Fruit fly (Drosophila melanogaster): Measurements from ENCODE around the gene CG15894.

Gene CG15894

dm6 chrX:6340593-6341068 lies 31.6 kb downstream of the CG15894 start (continued):
- TF ChIP-seq h (GFP tag; optimal IDR thresholded peaks at IDR 0.05), result peak; percentile 75
- no peak for TF ChIP-seq dl (GFP tag; optimal IDR thresholded peaks at IDR 0.05; ENCODE audit: insufficient read depth in 1 of 2, partially characterized antibody in 2 of 2)
- TF ChIP-seq lola (GFP tag; optimal IDR thresholded peaks at IDR 0.05), result no peak
- peak; percentile 92 for TF ChIP-seq Sp1 (GFP tag; optimal IDR thresholded peaks at IDR 0.05)
- TF ChIP-seq tai (GFP tag; optimal IDR thresholded peaks at IDR 0.05), result no peak
- no peak for TF ChIP-seq sage (GFP tag; optimal IDR thresholded peaks at IDR 0.05)
- no peak for TF ChIP-seq dsf (GFP tag; optimal IDR thresholded peaks at IDR 0.05; ENCODE audit: borderline replicate concordance)
- TF ChIP-seq fru (GFP tag; optimal IDR thresholded peaks at IDR 0.05), result peak; percentile 78
- peak; percentile 76 for TF ChIP-seq OdsH (GFP tag; optimal IDR thresholded peaks at IDR 0.05)
- TF ChIP-seq Vsx2 (GFP tag; optimal IDR thresholded peaks at IDR 0.05; ENCODE audit: partially characterized antibody), result no peak
- TF ChIP-seq foxo (GFP tag; optimal IDR thresholded peaks at IDR 0.05), result peak in 1 of 2 experiments; percentile 78
- TF ChIP-seq Abd-B (GFP tag; optimal IDR thresholded peaks at IDR 0.05), result no peak
- no peak for TF ChIP-seq Dif (GFP tag; optimal IDR thresholded peaks at IDR 0.05; ENCODE audit: partially characterized antibody)
- TF ChIP-seq N (GFP tag; optimal IDR thresholded peaks at IDR 0.05), result no peak

dm6 chrX:6341678-6342077 lies 32.7 kb downstream of the CG15894 start:
- peak; percentile 43 for TF ChIP-seq psq (GFP tag; optimal IDR thresholded peaks at IDR 0.05)
- no peak for TF ChIP-seq Rel (GFP tag; optimal IDR thresholded peaks at IDR 0.05)
- TF ChIP-seq Rel (tag; optimal IDR thresholded peaks at IDR 0.05), result peak; percentile 7
- no peak for TF ChIP-seq foxo (GFP tag; optimal IDR thresholded peaks at IDR 0.05)
- no peak for TF ChIP-seq brk (GFP tag; optimal IDR thresholded peaks at IDR 0.05)

DNA sequence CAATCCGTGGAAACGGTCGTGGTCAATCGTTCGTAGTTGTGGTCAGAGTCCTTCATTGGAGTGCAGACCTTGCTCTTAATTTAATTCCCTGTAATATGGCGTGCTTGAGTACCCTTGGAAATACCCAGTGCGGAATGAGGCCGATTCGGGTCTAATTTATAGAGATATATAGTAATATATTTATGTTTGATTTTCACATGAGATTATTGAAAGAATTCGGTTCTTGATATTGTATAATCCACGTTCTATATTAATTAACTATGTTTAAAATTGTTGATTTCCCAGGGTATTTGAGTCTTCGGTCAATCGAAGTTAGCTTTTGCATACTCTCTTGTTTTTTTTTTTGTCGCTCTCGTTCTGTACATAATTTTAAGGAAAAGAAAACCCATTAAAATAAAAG lies 34.3 kb downstream of the CG15894 start:
- peak; percentile 22 for TF ChIP-seq OdsH (GFP tag; optimal IDR thresholded peaks at IDR 0.05)
- peak in 1 of 2 experiments; percentile 58 for TF ChIP-seq foxo (GFP tag; optimal IDR thresholded peaks at IDR 0.05)
- TF ChIP-seq Rel (GFP tag; optimal IDR thresholded peaks at IDR 0.05), result no peak
- no peak for TF ChIP-seq Rel (tag; optimal IDR thresholded peaks at IDR 0.05)
- no peak for TF ChIP-seq Myc (optimal IDR thresholded peaks at IDR 0.05)
- TF ChIP-seq sv (GFP tag; optimal IDR thresholded peaks at IDR 0.05), result no peak
- no peak for TF ChIP-seq tai (GFP tag; optimal IDR thresholded peaks at IDR 0.05)
- no peak for TF ChIP-seq usp (GFP tag; optimal IDR thresholded peaks at IDR 0.05)
- TF ChIP-seq rgr (GFP tag; optimal IDR thresholded peaks at IDR 0.05), result no peak
- no peak for TF ChIP-seq Abd-B (GFP tag; optimal IDR thresholded peaks at IDR 0.05)
- TF ChIP-seq brk (GFP tag; optimal IDR thresholded peaks at IDR 0.05), result no peak
- no peak for TF ChIP-seq psq (GFP tag; optimal IDR thresholded peaks at IDR 0.05)
- peak; percentile 40 for TF ChIP-seq sage (GFP tag; optimal IDR thresholded peaks at IDR 0.05)
- no peak for TF ChIP-seq ey (GFP tag; optimal IDR thresholded peaks at IDR 0.05)
- no peak for TF ChIP-seq fru (GFP tag; optimal IDR thresholded peaks at IDR 0.05)
- no peak for TF ChIP-seq Hr78 (GFP tag; optimal IDR thresholded peaks at IDR 0.05)
- peak; percentile 30 for TF ChIP-seq h (GFP tag; optimal IDR thresholded peaks at IDR 0.05)
- TF ChIP-seq HLH106 (tag; optimal IDR thresholded peaks at IDR 0.05), result peak; percentile 33
- TF ChIP-seq CG32264 (GFP tag; optimal IDR thresholded peaks at IDR 0.05), result no peak
- TF ChIP-seq woc (GFP tag; optimal IDR thresholded peaks at IDR 0.05), result no peak
- no peak for TF ChIP-seq Hnf4 (GFP tag; optimal IDR thresholded peaks at IDR 0.05)
- TF ChIP-seq Dif (GFP tag; optimal IDR thresholded peaks at IDR 0.05; ENCODE audit: partially characterized antibody), result no peak
- TF ChIP-seq jim (GFP tag; optimal IDR thresholded peaks at IDR 0.05), result no peak

DNA sequence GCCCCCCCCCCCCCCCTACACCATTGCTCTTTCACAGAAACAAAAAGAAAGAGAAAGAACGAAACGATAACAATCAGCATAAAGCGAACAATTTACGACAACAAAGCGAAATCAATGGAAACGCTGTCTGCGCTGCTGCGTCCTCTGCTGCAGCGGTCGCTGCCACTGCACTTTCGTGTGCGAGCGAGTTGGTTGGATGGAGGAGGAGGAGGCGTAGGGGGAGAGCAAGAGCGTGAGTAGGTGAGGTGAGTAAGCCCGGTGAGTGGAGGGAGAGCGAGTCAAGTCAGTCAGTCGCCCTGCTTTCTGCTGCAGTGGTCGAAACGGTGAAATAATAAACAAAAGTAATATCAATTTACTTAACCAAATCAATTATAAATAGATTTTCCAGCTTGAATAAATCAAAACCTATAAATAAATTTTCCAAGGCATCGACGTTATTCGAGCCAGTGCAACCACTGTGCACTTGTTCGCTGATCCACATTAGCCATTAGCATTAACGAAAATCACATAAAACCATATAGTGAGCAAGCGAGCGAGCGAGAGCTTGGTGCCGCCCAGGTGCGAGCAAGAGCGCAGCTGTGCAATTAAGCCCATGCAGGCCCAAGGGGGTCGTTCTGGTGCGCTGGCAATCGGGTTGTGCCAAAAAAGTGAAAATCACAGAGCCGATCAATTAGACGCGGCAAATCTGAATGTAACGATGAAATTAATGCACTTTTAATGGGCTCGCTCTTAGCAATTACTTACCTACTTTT lies 35.0 kb downstream of the CG15894 start:
- TF ChIP-seq CG9705 (GFP tag; optimal IDR thresholded peaks at IDR 0.05) (peak; percentile 52), h (GFP tag; optimal IDR thresholded peaks at IDR 0.05) (peak; percentile 96), tai (GFP tag; optimal IDR thresholded peaks at IDR 0.05) (peak; percentile 77), GATAd (GFP tag; optimal IDR thresholded peaks at IDR 0.05) (peak; percentile 73), Abd-B (GFP tag; optimal IDR thresholded peaks at IDR 0.05) (no peak), Hr83 (GFP tag; optimal IDR thresholded peaks at IDR 0.05; ENCODE audit: poor library complexity, severe bottlenecking) (peak; percentile 19), Hr78 (GFP tag; optimal IDR thresholded peaks at IDR 0.05) (no peak), CrebA (GFP tag; optimal IDR thresholded peaks at IDR 0.05; ENCODE audit: borderline replicate concordance) (no peak), Jra (GFP tag; optimal IDR thresholded peaks at IDR 0.05) (peak; percentile 90), OdsH (GFP tag; optimal IDR thresholded peaks at IDR 0.05) (peak; percentile 91), Dif (GFP tag; optimal IDR thresholded peaks at IDR 0.05; ENCODE audit: partially characterized antibody) (peak; percentile 81), Hnf4 (GFP tag; optimal IDR thresholded peaks at IDR 0.05) (peak; percentile 91), N (GFP tag; optimal IDR thresholded peaks at IDR 0.05) (no peak), Mio (GFP tag; optimal IDR thresholded peaks at IDR 0.05) (peak; percentile 37), br (GFP tag; optimal IDR thresholded peaks at IDR 0.05) (peak; percentile 94), HLH106 (tag; optimal IDR thresholded peaks at IDR 0.05) (peak; percentile 80), foxo (GFP tag; optimal IDR thresholded peaks at IDR 0.05) (peak; percentile 75 to 92), Myc (optimal IDR thresholded peaks at IDR 0.05) (no peak), psq (GFP tag; optimal IDR thresholded peaks at IDR 0.05) (peak; percentile 95), dmrt93B (GFP tag; optimal IDR thresholded peaks at IDR 0.05) (peak; percentile 76), brk (GFP tag; optimal IDR thresholded peaks at IDR 0.05) (peak; percentile 82), rgr (GFP tag; optimal IDR thresholded peaks at IDR 0.05) (peak; percentile 94), Rel (GFP tag; optimal IDR thresholded peaks at IDR 0.05) (peak; percentile 86), Rel (tag; optimal IDR thresholded peaks at IDR 0.05) (peak; percentile 64), pan (optimal IDR thresholded peaks at IDR 0.05) (no peak), sage (GFP tag; optimal IDR thresholded peaks at IDR 0.05) (peak; percentile 91), usp (GFP tag; optimal IDR thresholded peaks at IDR 0.05) (no peak), Dfd (GFP tag; optimal IDR thresholded peaks at IDR 0.05) (no peak), CG32264 (GFP tag; optimal IDR thresholded peaks at IDR 0.05) (peak; percentile 90), dsf (GFP tag; optimal IDR thresholded peaks at IDR 0.05; ENCODE audit: borderline replicate concordance) (peak; percentile 79)

Data from whole organism, wandering third instar larva.